Fruit fly (Drosophila melanogaster) whole organism, embryonic: ENCODE results near the gene PIG-U.

Experiments
- CG10321 ChIP-seq: fragments of 200-800 bp; sonication (Bioruptor generic); IDR thresholded peaks from 2 replicates; pipeline ENCODE4 v1.3.6; 2022; ENCODE audit warnings: missing biosample characterization, missing genetic modification characterization
- CG10959 ChIP-seq: fragments of 200-800 bp; sonication (Bioruptor generic); IDR thresholded peaks from 2 replicates; pipeline ENCODE4 v1.3.6; 2022; ENCODE audit warnings: missing biosample characterization, missing genetic modification characterization
- CG10979 ChIP-seq: fragments of 200-800 bp; sonication (Bioruptor generic); optimal IDR thresholded peaks from 2 replicates; lab custom pipeline; 2018; ENCODE audit warnings: missing biosample characterization, mild to moderate bottlenecking, missing genetic modification characterization, moderate library complexity
- CG11398 ChIP-seq: fragments of 200-800 bp; sonication (Bioruptor generic); optimal IDR thresholded peaks from 2 replicates; lab custom pipeline; 2016; ENCODE audit warnings: missing biosample characterization, missing genetic modification characterization
- CG11560 ChIP-seq: fragments of 200-800 bp; sonication (Bioruptor generic); IDR thresholded peaks from 3 replicates; pipeline ENCODE4 v1.3.6; 2022; ENCODE audit warnings: missing biosample characterization, missing genetic modification characterization
- CG12236 ChIP-seq: fragments of 200-800 bp; sonication (Bioruptor generic); optimal IDR thresholded peaks from 2 replicates; lab custom pipeline; 2016; ENCODE audit warnings: missing biosample characterization, missing genetic modification characterization
- CG12659 ChIP-seq: fragments of 200-800 bp; sonication (Bioruptor generic); optimal IDR thresholded peaks from 3 replicates; lab custom pipeline; 2017; ENCODE audit warnings: mild to moderate bottlenecking, missing biosample characterization, missing genetic modification reagents, missing genetic modification characterization
- CG12769 ChIP-seq: fragments of 200-800 bp; sonication (Bioruptor generic); optimal IDR thresholded peaks from 2 replicates; lab custom pipeline; 2019; ENCODE audit warnings: missing biosample characterization, mild to moderate bottlenecking, missing genetic modification characterization, moderate library complexity
- CG14014 ChIP-seq: fragments of 200-800 bp; sonication (Bioruptor generic); IDR thresholded peaks from 2 replicates; pipeline ENCODE4 v1.3.6; 2022; ENCODE audit warnings: missing biosample characterization, missing genetic modification characterization
- CG15479 ChIP-seq: fragments of 200-800 bp; sonication (Bioruptor generic); optimal IDR thresholded peaks from 3 replicates; lab custom pipeline; 2019; ENCODE audit warnings: missing biosample characterization, mild to moderate bottlenecking, missing genetic modification characterization, moderate library complexity
- CG15601 ChIP-seq: fragments of 200-800 bp; sonication (Bioruptor generic); optimal IDR thresholded peaks from 3 replicates; lab custom pipeline; 2019; ENCODE audit warnings: missing biosample characterization, mild to moderate bottlenecking, missing genetic modification characterization, moderate library complexity
- CG2678 ChIP-seq: fragments of 200-800 bp; sonication (Bioruptor generic); optimal IDR thresholded peaks from 3 replicates; lab custom pipeline; 2019; ENCODE audit warnings: missing biosample characterization, mild to moderate bottlenecking, missing genetic modification characterization, moderate library complexity
- CG30020 ChIP-seq: fragments of 200-800 bp; optimal IDR thresholded peaks from 2 replicates; lab custom pipeline; 2019; ENCODE audit warnings: missing biosample characterization, mild to moderate bottlenecking, missing genetic modification characterization, moderate library complexity
- CG33213 ChIP-seq: fragments of 200-800 bp; sonication (Bioruptor generic); optimal IDR thresholded peaks from 3 replicates; lab custom pipeline; 2016; ENCODE audit warnings: missing biosample characterization, missing genetic modification characterization
- CG4404 ChIP-seq: fragments of 200-800 bp; sonication (Bioruptor generic); IDR thresholded peaks from 2 replicates; pipeline ENCODE4 v1.3.6; 2022; ENCODE audit warnings: missing biosample characterization, missing genetic modification characterization
- CG4820 ChIP-seq: fragments of 200-800 bp; sonication (Bioruptor generic); optimal IDR thresholded peaks from 3 replicates; lab custom pipeline; 2016; ENCODE audit warnings: missing biosample characterization, missing genetic modification characterization
- CG5245 ChIP-seq: fragments of 200-800 bp; sonication (Bioruptor generic); optimal IDR thresholded peaks from 3 replicates; lab custom pipeline; 2016; ENCODE audit warnings: missing biosample characterization, missing genetic modification characterization
- CG6175 ChIP-seq: fragments of 200-800 bp; sonication (Bioruptor generic); IDR thresholded peaks from 3 replicates; pipeline ENCODE4 v1.3.6; 2022; ENCODE audit warnings: missing biosample characterization, missing genetic modification characterization
- CG7963 ChIP-seq: fragments of 200-800 bp; sonication (Bioruptor generic); IDR thresholded peaks from 3 replicates; pipeline ENCODE4 v1.3.6; 2022; ENCODE audit warnings: missing biosample characterization, missing genetic modification characterization; ENCODE audit not compliant: partially characterized antibody
- CG8089 ChIP-seq: fragments of 200-800 bp; sonication (Bioruptor generic); optimal IDR thresholded peaks from 3 replicates; lab custom pipeline; 2016; ENCODE audit warnings: missing biosample characterization, missing genetic modification characterization
- CG8388 ChIP-seq: fragments of 200-800 bp; sonication (Bioruptor generic); optimal IDR thresholded peaks from 2 replicates; lab custom pipeline; 2019; ENCODE audit warnings: missing biosample characterization, mild to moderate bottlenecking, missing genetic modification characterization, moderate library complexity
- CG9932 ChIP-seq: fragments of 200-800 bp; sonication (Bioruptor generic); IDR thresholded peaks from 2 replicates; pipeline ENCODE4 v1.3.6; 2022; ENCODE audit warnings: missing biosample characterization, missing genetic modification characterization
- Doc2 ChIP-seq: fragments of 200-800 bp; sonication (Bioruptor generic); IDR thresholded peaks from 2 replicates; pipeline ENCODE4 v1.3.6; 2022; ENCODE audit warnings: missing biosample characterization, missing genetic modification characterization
- H15 ChIP-seq: fragments of 200-800 bp; sonication (Bioruptor generic); IDR thresholded peaks from 3 replicates; pipeline ENCODE4 v1.3.6; 2022; ENCODE audit warnings: missing biosample characterization, missing genetic modification characterization
- HLH4C ChIP-seq: fragments of 200-800 bp; sonication (Bioruptor generic); IDR thresholded peaks from 3 replicates; pipeline ENCODE4 v1.3.6; 2022; ENCODE audit warnings: missing biosample characterization, missing genetic modification characterization; ENCODE audit not compliant: partially characterized antibody
- HLHmδ ChIP-seq: fragments of 200-800 bp; sonication (Bioruptor generic); optimal IDR thresholded peaks from 2 replicates; lab custom pipeline; 2018; ENCODE audit warnings: missing biosample characterization, mild to moderate bottlenecking, missing genetic modification characterization, moderate library complexity
- Hr39 ChIP-seq: fragments of >200 bp; optimal IDR thresholded peaks from 2 replicates; lab custom pipeline; 2017
- MTF-1 ChIP-seq: fragments of 200-800 bp; sonication (Bioruptor generic); optimal IDR thresholded peaks from 2 replicates; lab custom pipeline; 2018; ENCODE audit warnings: missing biosample characterization, mild to moderate bottlenecking, missing genetic modification characterization, borderline replicate concordance
- Max ChIP-seq: fragments of 200-800 bp; sonication (Bioruptor generic); optimal IDR thresholded peaks from 2 replicates; lab custom pipeline; 2016; ENCODE audit warnings: missing biosample characterization, mild to moderate bottlenecking, missing genetic modification characterization
- Myb ChIP-seq: fragments of 200-800 bp; sonication (Bioruptor generic); optimal IDR thresholded peaks from 2 replicates; lab custom pipeline; 2016; ENCODE audit warnings: missing biosample characterization, missing genetic modification characterization
- NC2α ChIP-seq: fragments of 200-800 bp; sonication (Bioruptor generic); optimal IDR thresholded peaks from 2 replicates; lab custom pipeline; 2016; ENCODE audit warnings: missing biosample characterization, missing genetic modification characterization
- NK7.1 ChIP-seq: fragments of 200-800 bp; sonication (Bioruptor generic); optimal IDR thresholded peaks from 3 replicates; lab custom pipeline; 2016; ENCODE audit warnings: missing biosample characterization, missing genetic modification characterization
- Rx ChIP-seq: fragments of 200-800 bp; sonication (Bioruptor generic); IDR thresholded peaks from 2 replicates; pipeline ENCODE4 v1.3.6; 2022; ENCODE audit warnings: missing biosample characterization, missing genetic modification characterization
- Sin3A ChIP-seq: fragments of >200 bp; optimal IDR thresholded peaks from 2 replicates; lab custom pipeline; 2018
- Six4 ChIP-seq: fragments of 200-800 bp; sonication (Bioruptor generic); optimal IDR thresholded peaks from 2 replicates; lab custom pipeline; 2016; ENCODE audit warnings: missing biosample characterization, missing genetic modification characterization
- abd-A ChIP-seq: fragments of 200-800 bp; sonication (Bioruptor generic); optimal IDR thresholded peaks from 3 replicates; lab custom pipeline; 2019; ENCODE audit warnings: missing biosample characterization, mild to moderate bottlenecking, missing genetic modification characterization, moderate library complexity
- emc ChIP-seq: fragments of 200-800 bp; sonication (Bioruptor generic); optimal IDR thresholded peaks from 2 replicates; lab custom pipeline; 2016; ENCODE audit warnings: missing biosample characterization, missing genetic modification characterization
- eve ChIP-seq, 2 experiments: fragments of >200 bp; optimal IDR thresholded peaks; 2 replicates each; lab custom pipeline; 2017; ENCODE audit warnings: missing biosample characterization in 2 of 2, missing genetic modification characterization in 2 of 2
- grau ChIP-seq: fragments of 200-800 bp; optimal IDR thresholded peaks from 3 replicates; lab custom pipeline; 2019; ENCODE audit warnings: missing biosample characterization, mild to moderate bottlenecking, missing genetic modification characterization, moderate library complexity
- lov ChIP-seq, 2 experiments: fragments of 200-800 bp in 1 of 2; fragments of >200 bp in 1 of 2; sonication (Bioruptor generic) in 1 of 2; IDR thresholded peaks in 1 of 2; optimal IDR thresholded peaks in 1 of 2; 2 replicates in 1 of 2; 3 replicates in 1 of 2; pipeline versions ENCODE4 v1.3.6 to Lab custom; 2017 to 2022; ENCODE audit warnings: missing biosample characterization in 1 of 2, missing genetic modification characterization in 1 of 2
- luna ChIP-seq: fragments of 200-800 bp; sonication (Bioruptor generic); optimal IDR thresholded peaks from 2 replicates; lab custom pipeline; 2016; ENCODE audit warnings: missing biosample characterization, missing genetic modification characterization
- maf-S ChIP-seq: fragments of 200-800 bp; sonication (Bioruptor generic); optimal IDR thresholded peaks from 2 replicates; lab custom pipeline; 2016; ENCODE audit warnings: missing biosample characterization, missing genetic modification characterization
- mirr ChIP-seq: fragments of 200-800 bp; sonication (Bioruptor generic); optimal IDR thresholded peaks from 3 replicates; lab custom pipeline; 2018; ENCODE audit warnings: missing biosample characterization, mild to moderate bottlenecking, missing genetic modification characterization
- onecut ChIP-seq: fragments of 200-800 bp; sonication (Bioruptor generic); IDR thresholded peaks from 2 replicates; pipeline ENCODE4 v1.3.6; 2022; ENCODE audit warnings: missing biosample characterization, missing genetic modification characterization
- pan ChIP-seq, 4 experiments: fragments of >200 bp in 3 of 4; fragments of 200-800 bp in 1 of 4; sonication (Bioruptor generic) in 1 of 4; optimal IDR thresholded peaks in 3 of 4; IDR thresholded peaks in 1 of 4; 2 replicates each; pipeline versions ENCODE4 v1.3.6 to Lab custom; 2017 to 2022; ENCODE audit warnings: missing biosample characterization in 2 of 4, missing genetic modification characterization in 2 of 4, mixed read lengths in 1 of 4
- trem ChIP-seq: fragments of 200-800 bp; optimal IDR thresholded peaks from 3 replicates; lab custom pipeline; 2019; ENCODE audit warnings: missing biosample characterization, mild to moderate bottlenecking, missing genetic modification characterization, moderate library complexity
- unc-4 ChIP-seq: fragments of 200-800 bp; sonication (Bioruptor generic); IDR thresholded peaks from 2 replicates; pipeline ENCODE4 v1.3.6; 2022; ENCODE audit warnings: missing biosample characterization, missing genetic modification characterization; ENCODE audit not compliant: partially characterized antibody
- unpg ChIP-seq: fragments of 200-800 bp; sonication (Bioruptor generic); optimal IDR thresholded peaks from 3 replicates; lab custom pipeline; 2018; ENCODE audit warnings: missing biosample characterization, mild to moderate bottlenecking, missing genetic modification characterization, moderate library complexity
- vfl ChIP-seq: fragments of 200-800 bp; sonication (Bioruptor generic); optimal IDR thresholded peaks from 2 replicates; lab custom pipeline; 2016; ENCODE audit warnings: missing biosample characterization, missing genetic modification characterization
- zf30C ChIP-seq: fragments of 200-800 bp; sonication (Bioruptor generic); optimal IDR thresholded peaks from 3 replicates; lab custom pipeline; 2018; ENCODE audit warnings: missing biosample characterization, mild to moderate bottlenecking, missing genetic modification characterization
- zfh2 ChIP-seq: fragments of 200-800 bp; sonication (Bioruptor generic); optimal IDR thresholded peaks from 2 replicates; lab custom pipeline; 2016; ENCODE audit warnings: missing biosample characterization, missing genetic modification characterization

The PIG-U gene

DNA sequence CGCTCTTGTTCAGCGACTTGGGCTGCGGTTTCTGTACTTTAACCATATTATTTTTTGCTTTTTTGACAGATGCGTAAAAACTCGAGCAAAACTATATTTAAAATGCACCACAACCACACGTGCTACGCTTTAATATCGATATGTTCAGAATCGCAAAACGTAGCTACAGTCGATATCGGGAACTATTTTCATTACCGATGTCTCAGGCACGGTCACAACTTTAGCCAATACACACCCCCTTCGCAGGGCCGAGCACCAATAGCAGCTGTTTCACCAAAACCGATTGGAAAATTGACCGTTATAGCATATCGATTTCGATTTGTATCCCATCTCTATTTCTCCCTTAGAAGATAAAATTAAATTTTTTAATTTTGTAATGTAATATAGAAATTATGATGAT, 3.2 kb upstream of the PIG-U start, which contains the start of gene CG13096 (continued):
- peak; percentile 77 for TF ChIP-seq CG9932 (GFP tag; lab: Robert Waterston, UW)
- no peak for TF ChIP-seq unpg (GFP tag; lab: Kevin White, UChicago)
- TF ChIP-seq Sin3A = peak; percentile 69
- no peak for TF ChIP-seq CG10979 (tag; lab: Kevin White, UChicago)
- TF ChIP-seq emc (GFP tag; lab: Kevin White, UChicago) = no peak
- no peak for TF ChIP-seq mirr
- TF ChIP-seq CG33213 (GFP tag; lab: Kevin White, UChicago) = peak; percentile 55
- TF ChIP-seq H15 (GFP tag; lab: Robert Waterston, UW) = no peak
- no peak for TF ChIP-seq Rx (GFP tag; lab: Robert Waterston, UW)
- TF ChIP-seq Hr39 (lab: Kevin White, UChicago) = no peak
- no peak for TF ChIP-seq CG6175
- peak; percentile 58; the same call in 1 of the 3 replicates for TF ChIP-seq CG11560 (tag; lab: Robert Waterston, UW)
- TF ChIP-seq CG8388 (GFP tag; lab: Kevin White, UChicago) = no peak
- no peak for TF ChIP-seq CG14014 (GFP tag; lab: Robert Waterston, UW)
- peak; percentile 72 for TF ChIP-seq CG12659 (GFP tag; lab: Kevin White, UChicago)
- TF ChIP-seq lov (optimal IDR thresholded peaks at IDR 0.05; lab: Kevin White, UChicago) = no peak
- no peak for TF ChIP-seq lov (GFP tag; IDR thresholded peaks at IDR 0.05; lab: Robert Waterston, UW)
- no peak for TF ChIP-seq eve (GFP tag; optimal IDR thresholded peaks at IDR 0.05; lab: Kevin White, UChicago)
- peak; percentile 38 for TF ChIP-seq CG30020 (tag; lab: Kevin White, UChicago)
- peak; percentile 59 for TF ChIP-seq CG15601 (tag; lab: Kevin White, UChicago)
- TF ChIP-seq CG11398 (GFP tag; lab: Kevin White, UChicago) = no peak
- no peak for TF ChIP-seq HLHmδ (GFP tag; lab: Kevin White, UChicago)
- TF ChIP-seq CG4404 (GFP tag; lab: Robert Waterston, UW) = no peak
- peak; percentile 96 for TF ChIP-seq Max (GFP tag; lab: Kevin White, UChicago)
- no peak for TF ChIP-seq pan (optimal IDR thresholded peaks at IDR 0.05; lab: Kevin White, UChicago)
- no peak for TF ChIP-seq pan (GFP tag; optimal IDR thresholded peaks at IDR 0.05 in 1 of 2, IDR thresholded peaks at IDR 0.05 in 1 of 2)
- TF ChIP-seq unc-4 (GFP tag; lab: Robert Waterston, UW) = peak; percentile 99
- TF ChIP-seq CG8089 (GFP tag; lab: Kevin White, UChicago) = no peak
- peak; percentile 99 for TF ChIP-seq Myb
- no peak for TF ChIP-seq CG10321 (GFP tag; lab: Robert Waterston, UW)
- no peak for TF ChIP-seq Six4 (GFP tag; lab: Kevin White, UChicago)
- TF ChIP-seq onecut = no peak; the same call in 1 of the 2 replicates
- TF ChIP-seq abd-A = no peak
- peak; percentile 27 for TF ChIP-seq zfh2 (GFP tag; lab: Kevin White, UChicago)
- TF ChIP-seq CG12769 = no peak
- TF ChIP-seq Doc2 (GFP tag; lab: Robert Waterston, UW) = no peak
- peak; percentile 85 for TF ChIP-seq trem (tag; lab: Kevin White, UChicago)
- TF ChIP-seq CG5245 = no peak
- TF ChIP-seq HLH4C (GFP tag; lab: Robert Waterston, UW) = peak; percentile 98
- no peak for TF ChIP-seq CG2678 (tag; lab: Kevin White, UChicago)
- peak; percentile 8 for TF ChIP-seq CG4820
- no peak for TF ChIP-seq MTF-1
- no peak for TF ChIP-seq luna (GFP tag; lab: Kevin White, UChicago)
- TF ChIP-seq NK7.1 (GFP tag; lab: Kevin White, UChicago) = no peak
- TF ChIP-seq CG12236 (GFP tag; lab: Kevin White, UChicago) = no peak
- no peak for TF ChIP-seq NC2α (GFP tag; lab: Kevin White, UChicago)
- TF ChIP-seq CG10959 (GFP tag; lab: Robert Waterston, UW) = no peak
- peak; percentile 97 for TF ChIP-seq CG7963 (GFP tag; lab: Robert Waterston, UW)
- TF ChIP-seq maf-S (GFP tag; lab: Kevin White, UChicago) = peak; percentile 6
- TF ChIP-seq grau (tag; lab: Kevin White, UChicago) = no peak
- TF ChIP-seq zf30C = no peak
- no peak for TF ChIP-seq vfl (GFP tag; lab: Kevin White, UChicago)
- no peak for TF ChIP-seq CG15479 (GFP tag; lab: Kevin White, UChicago)
